Worm (Caenorhabditis elegans) whole organism, L2 larva: ENCODE data around the gene C43H6.6.

Experiments used
- F13H6.1 ChIP-seq: sonication (generic microtip); optimal IDR thresholded peaks from 2 replicates; lab custom pipeline; 2016; ENCODE audit warnings: missing genetic modification characterization, missing compliant biosample characterization
- R02D3.7 ChIP-seq: fragments of 150-350 bp; optimal IDR thresholded peaks from 2 replicates; lab custom pipeline; 2014; ENCODE audit warnings: missing biosample characterization, missing genetic modification characterization
- Y55F3AM.14 ChIP-seq: fragments of 200-800 bp; sonication (Bioruptor generic); optimal IDR thresholded peaks from 2 replicates; lab custom pipeline; 2018; ENCODE audit warnings: mild to moderate bottlenecking, missing genetic modification characterization, missing compliant biosample characterization
- ZK546.5 ChIP-seq: sonication (generic microtip); optimal IDR thresholded peaks from 2 replicates; lab custom pipeline; 2017; ENCODE audit warnings: missing biosample characterization, missing genetic modification characterization
- alr-1 ChIP-seq: fragments of 150-350 bp; optimal IDR thresholded peaks from 2 replicates; lab custom pipeline; 2014; ENCODE audit warnings: missing biosample characterization, missing genetic modification characterization
- aly-2 ChIP-seq: fragments of 150-350 bp; optimal IDR thresholded peaks from 2 replicates; lab custom pipeline; 2014; ENCODE audit warnings: missing biosample characterization, missing genetic modification characterization
- ama-1 ChIP-seq: fragments of 150-350 bp; optimal IDR thresholded peaks from 2 replicates; lab custom pipeline; 2018; ENCODE audit warnings: inconsistent platforms
- ceh-82 ChIP-seq: fragments of 150-350 bp; optimal IDR thresholded peaks from 2 replicates; lab custom pipeline; 2014; ENCODE audit warnings: missing biosample characterization, missing genetic modification characterization
- crh-2 ChIP-seq: sonication (generic microtip); optimal IDR thresholded peaks from 2 replicates; lab custom pipeline; 2017; ENCODE audit warnings: missing biosample characterization, missing genetic modification characterization
- dmd-4 ChIP-seq: sonication (generic microtip); optimal IDR thresholded peaks from 2 replicates; lab custom pipeline; 2017; ENCODE audit warnings: missing biosample characterization, missing genetic modification characterization
- elt-1 ChIP-seq: fragments of 150-350 bp; optimal IDR thresholded peaks from 2 replicates; lab custom pipeline; 2014; ENCODE audit warnings: missing biosample characterization, missing genetic modification characterization
- gmeb-1 ChIP-seq: fragments of 150-350 bp; optimal IDR thresholded peaks from 2 replicates; lab custom pipeline; 2014; ENCODE audit warnings: missing biosample characterization, missing genetic modification characterization
- lin-11 ChIP-seq: fragments of 150-350 bp; sonication (generic microtip); optimal IDR thresholded peaks from 2 replicates; lab custom pipeline; 2014; ENCODE audit warnings: missing biosample characterization, missing genetic modification characterization, inconsistent platforms, mixed read lengths
- lin-13 ChIP-seq: fragments of 150-350 bp; optimal IDR thresholded peaks from 2 replicates; lab custom pipeline; 2014; ENCODE audit warnings: missing biosample characterization, missing genetic modification reagents, missing genetic modification characterization
- lsy-2 ChIP-seq, 2 experiments: fragments of 150-350 bp in 1 of 2; sonication (generic microtip) in 1 of 2; optimal IDR thresholded peaks; 2 replicates each; lab custom pipeline; 2014 to 2017; ENCODE audit warnings: missing biosample characterization in 2 of 2, missing genetic modification characterization in 2 of 2
- mab-5 ChIP-seq: fragments of 150-350 bp; optimal IDR thresholded peaks from 2 replicates; lab custom pipeline; 2014; ENCODE audit warnings: missing biosample characterization, missing genetic modification characterization
- mbf-1 ChIP-seq: sonication (generic microtip); optimal IDR thresholded peaks from 2 replicates; lab custom pipeline; 2017; ENCODE audit warnings: missing biosample characterization, missing genetic modification characterization
- nhr-11 ChIP-seq: fragments of 150-350 bp; optimal IDR thresholded peaks from 2 replicates; lab custom pipeline; 2014; ENCODE audit warnings: missing biosample characterization, missing genetic modification characterization
- nhr-12 ChIP-seq: fragments of 150-350 bp; optimal IDR thresholded peaks from 2 replicates; lab custom pipeline; 2014; ENCODE audit warnings: missing biosample characterization, missing genetic modification characterization
- nhr-129 ChIP-seq: fragments of 150-350 bp; optimal IDR thresholded peaks from 2 replicates; lab custom pipeline; 2014; ENCODE audit warnings: missing biosample characterization, missing genetic modification characterization
- nhr-21 ChIP-seq: fragments of 150-350 bp; optimal IDR thresholded peaks from 2 replicates; lab custom pipeline; 2014; ENCODE audit warnings: missing biosample characterization, missing genetic modification characterization
- nhr-23 ChIP-seq: fragments of 150-350 bp; optimal IDR thresholded peaks from 2 replicates; lab custom pipeline; 2014; ENCODE audit warnings: missing biosample characterization, missing genetic modification reagents, missing genetic modification characterization
- nhr-237 ChIP-seq: fragments of 150-350 bp; optimal IDR thresholded peaks from 2 replicates; lab custom pipeline; 2014; ENCODE audit warnings: missing biosample characterization, missing genetic modification characterization
- nhr-25 ChIP-seq: fragments of 150-350 bp; sonication (generic microtip); optimal IDR thresholded peaks from 3 replicates; lab custom pipeline; 2014; ENCODE audit warnings: missing biosample characterization, missing genetic modification characterization
- nhr-6 ChIP-seq: fragments of 150-350 bp; optimal IDR thresholded peaks from 2 replicates; lab custom pipeline; 2014; ENCODE audit warnings: missing biosample characterization, missing genetic modification characterization
- peb-1 ChIP-seq: fragments of 150-350 bp; optimal IDR thresholded peaks from 2 replicates; lab custom pipeline; 2014; ENCODE audit warnings: missing biosample characterization, missing genetic modification characterization
- sem-4 ChIP-seq: fragments of 150-350 bp; optimal IDR thresholded peaks from 2 replicates; lab custom pipeline; 2014; ENCODE audit warnings: missing biosample characterization, missing genetic modification reagents, missing genetic modification characterization
- sma-9 ChIP-seq, 2 experiments: fragments of 150-350 bp in 1 of 2; sonication (generic microtip) in 1 of 2; optimal IDR thresholded peaks; 2 replicates each; lab custom pipeline; 2014 to 2016; ENCODE audit warnings: missing genetic modification characterization in 2 of 2, mild to moderate bottlenecking in 1 of 2, missing biosample characterization in 1 of 2, missing compliant biosample characterization in 1 of 2, missing genetic modification reagents in 1 of 2, moderate library complexity in 1 of 2
- snpc-4 ChIP-seq: fragments of 150-350 bp; optimal IDR thresholded peaks from 2 replicates; lab custom pipeline; 2014; ENCODE audit warnings: missing biosample characterization, missing genetic modification characterization
- unc-39 ChIP-seq: fragments of 150-350 bp; optimal IDR thresholded peaks from 2 replicates; lab custom pipeline; 2014; ENCODE audit warnings: missing biosample characterization, missing genetic modification characterization
- unc-55 ChIP-seq: fragments of 150-350 bp; sonication (generic microtip); optimal IDR thresholded peaks from 3 replicates; lab custom pipeline; 2014; ENCODE audit warnings: missing biosample characterization, missing genetic modification reagents, missing genetic modification characterization
- ztf-11 ChIP-seq: sonication (generic microtip); optimal IDR thresholded peaks from 2 replicates; lab custom pipeline; 2017; ENCODE audit warnings: missing biosample characterization, missing genetic modification characterization

The C43H6.6 gene

DNA sequence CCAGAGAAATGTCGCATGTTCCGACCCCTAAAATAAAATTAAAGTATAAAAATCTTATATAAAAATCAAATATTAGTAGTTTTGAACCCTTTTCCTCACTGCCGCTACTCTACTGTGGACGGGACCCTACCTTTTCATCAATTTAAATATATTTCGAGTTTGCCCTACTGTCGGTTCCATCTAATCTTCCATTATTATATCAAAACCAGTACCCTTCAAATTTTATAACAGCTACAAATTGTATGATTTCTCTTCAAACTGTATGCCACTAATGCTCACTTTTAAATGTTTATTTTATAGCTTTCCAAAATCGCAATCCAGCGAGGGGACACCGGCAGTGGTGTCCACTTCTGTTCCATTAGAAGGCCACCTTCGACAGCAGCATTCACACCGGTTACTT is at the start of gene C43H6.6:
Gene C43H6.6 (plus strand): TSS at position 301 of the 400 bp plus-strand sequence.
- TF ChIP-seq unc-55 (no peak), nhr-11 (tag; lab: Kevin White, UChicago) (no peak), nhr-25 (tag; lab: Kevin White, UChicago) (no peak), sem-4 (no peak), peb-1 (no peak), nhr-23 (tag; lab: Kevin White, UChicago) (no peak), alr-1 (tag; lab: Kevin White, UChicago) (no peak), mab-5 (no peak), sma-9 (GFP tag; optimal IDR thresholded peaks at IDR 0.05; lab: Kevin White, UChicago) (no peak), sma-9 (tag; optimal IDR thresholded peaks at IDR 0.05; lab: Kevin White, UChicago) (no peak), dmd-4 (tag; lab: Kevin White, UChicago) (no peak), elt-1 (tag; lab: Kevin White, UChicago) (no peak), aly-2 (tag; lab: Kevin White, UChicago) (no peak), nhr-12 (tag; lab: Kevin White, UChicago) (no peak), ZK546.5 (tag; lab: Kevin White, UChicago) (no peak)

DNA sequence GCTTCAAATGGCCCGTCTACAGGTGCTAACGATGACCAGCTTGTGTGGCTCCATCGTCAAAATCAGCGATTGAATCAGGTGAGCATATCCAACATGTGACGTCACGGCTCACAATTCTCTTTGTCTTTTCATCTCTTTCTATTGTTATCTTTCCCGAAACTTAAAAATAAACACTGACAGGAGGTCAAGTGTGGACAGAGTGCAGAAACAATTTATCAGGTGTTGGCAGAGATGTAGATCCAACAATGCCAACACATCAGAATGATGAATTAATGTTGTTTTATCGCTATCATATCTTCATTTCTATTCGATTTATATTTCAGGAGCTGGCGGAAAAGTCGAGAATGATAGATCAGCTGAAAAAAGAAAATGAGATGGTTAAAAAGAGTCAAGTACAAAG is 47.1 kb upstream of the C43H6.6 start:
- TF ChIP-seq nhr-129 (tag; lab: Kevin White, UChicago) (peak; percentile 63), ZK546.5 (tag; lab: Kevin White, UChicago) (no peak), aly-2 (tag; lab: Kevin White, UChicago) (no peak)

DNA sequence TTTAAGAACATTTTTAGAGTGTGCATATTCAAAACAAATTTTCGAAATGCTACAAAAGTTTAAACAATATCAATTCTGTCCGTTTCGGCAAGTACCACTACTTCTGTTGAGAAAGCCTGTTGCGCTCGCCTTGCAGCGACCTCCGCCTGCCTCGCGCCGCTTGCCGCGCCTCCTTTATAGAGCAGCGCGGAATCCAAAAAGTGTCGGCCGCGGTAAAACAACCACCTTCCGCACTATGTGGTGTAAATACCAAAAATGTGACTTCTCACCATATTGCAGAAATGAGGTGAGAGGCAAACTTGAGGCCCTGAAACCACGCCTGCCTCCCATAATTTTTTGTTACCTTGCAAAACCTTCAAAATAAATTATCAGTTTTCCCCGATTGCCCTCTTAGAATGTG is 42.2 kb upstream of the C43H6.6 start:
- no peak for TF ChIP-seq nhr-237 (tag; lab: Kevin White, UChicago)
- no peak for TF ChIP-seq mbf-1 (tag; lab: Kevin White, UChicago)

DNA sequence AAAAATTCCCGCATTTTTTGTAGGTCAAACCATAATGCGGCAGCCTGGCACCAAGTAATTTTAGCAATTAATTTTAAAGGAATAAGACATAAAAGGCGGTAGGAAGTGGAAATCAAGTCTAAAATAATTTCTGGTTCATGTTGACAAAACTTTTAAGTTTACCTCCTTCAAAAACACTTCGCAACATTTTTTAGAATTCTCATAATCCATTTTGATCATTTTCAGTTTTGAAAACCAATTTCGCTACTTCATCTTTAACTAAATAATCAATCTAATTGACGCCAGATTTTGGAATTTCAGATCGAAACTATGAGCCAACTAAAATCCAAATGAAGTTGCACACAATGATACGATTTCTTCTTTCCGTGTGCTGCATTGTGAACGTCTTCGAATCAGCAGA is 35.3 kb upstream of the C43H6.6 start, which contains the start of gene lgc-40:
Gene lgc-40 (plus strand): TSS at position 301 of the 400 bp plus-strand sequence.
- TF ChIP-seq lsy-2 (tag; optimal IDR thresholded peaks at IDR 0.05; lab: Kevin White, UChicago) (no peak), elt-1 (tag; lab: Kevin White, UChicago) (no peak), snpc-4 (tag; lab: Kevin White, UChicago) (no peak), alr-1 (tag; lab: Kevin White, UChicago) (no peak), nhr-23 (tag; lab: Kevin White, UChicago) (no peak), unc-55 (no peak)
- TF ChIP-seq, all 48 proteins: peak for 0

DNA sequence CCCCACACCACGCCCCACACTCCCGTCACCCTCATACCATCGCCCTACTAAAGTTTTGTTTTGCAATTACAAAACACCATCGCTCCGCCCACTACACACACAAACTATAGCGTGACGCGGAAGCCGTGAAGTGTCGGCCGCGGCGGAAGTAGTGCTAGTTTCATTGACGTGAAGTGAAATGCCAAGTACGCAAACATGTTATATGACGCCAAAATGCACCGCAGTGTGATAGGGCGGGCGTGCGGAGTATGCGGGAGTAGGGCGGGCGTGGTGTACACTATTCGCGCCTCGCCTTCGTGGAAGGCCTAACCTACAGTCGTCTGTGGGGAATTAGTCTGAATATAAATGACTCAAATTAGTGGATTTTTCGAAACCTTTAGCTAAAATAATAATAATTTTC is 32.2 kb upstream of the C43H6.6 start:
- TF ChIP-seq unc-39 (tag; lab: Kevin White, UChicago) (no peak), mbf-1 (tag; lab: Kevin White, UChicago) (no peak), ama-1 (no peak), nhr-6 (tag; lab: Kevin White, UChicago) (no peak), nhr-21 (tag; lab: Kevin White, UChicago) (no peak), R02D3.7 (tag; lab: Kevin White, UChicago) (no peak), sma-9 (GFP tag; optimal IDR thresholded peaks at IDR 0.05; lab: Kevin White, UChicago) (no peak), sma-9 (tag; optimal IDR thresholded peaks at IDR 0.05; lab: Kevin White, UChicago) (no peak), nhr-25 (tag; lab: Kevin White, UChicago) (no peak), lin-11 (tag; lab: Kevin White, UChicago) (no peak), nhr-12 (tag; lab: Kevin White, UChicago) (no peak), mab-5 (no peak), ztf-11 (tag; lab: Kevin White, UChicago) (no peak), lsy-2 (tag; optimal IDR thresholded peaks at IDR 0.05; lab: Kevin White, UChicago) (no peak), crh-2 (tag; lab: Kevin White, UChicago) (no peak), Y55F3AM.14 (GFP tag; lab: Kevin White, UChicago) (no peak), gmeb-1 (no peak), ceh-82 (tag; lab: Kevin White, UChicago) (no peak), lin-13 (GFP tag; lab: Kevin White, UChicago) (no peak), snpc-4 (tag; lab: Kevin White, UChicago) (no peak), F13H6.1 (tag; lab: Kevin White, UChicago) (no peak)
